Worm (Caenorhabditis elegans) whole organism, L4 larva: ENCODE measurements around the gene M04B2.6.

Experiments used
- F10B5.3 ChIP-seq: sonication (generic microtip); optimal IDR thresholded peaks from 2 replicates; lab custom pipeline; 2016; ENCODE audit warnings: mild to moderate bottlenecking, missing genetic modification characterization, missing compliant biosample characterization
- F26F4.8 ChIP-seq: fragments of 200-800 bp; sonication (Bioruptor generic); conservative IDR thresholded peaks from 2 replicates; pipeline ENCODE4 v1.3.6; 2022; ENCODE audit warnings: missing genetic modification characterization, missing compliant biosample characterization
- F37D6.2 ChIP-seq: sonication (generic microtip); optimal IDR thresholded peaks from 2 replicates; lab custom pipeline; 2016; ENCODE audit warnings: mild to moderate bottlenecking, missing genetic modification characterization, missing compliant biosample characterization
- Y105C5A.15 ChIP-seq: fragments of 200-800 bp; sonication (Bioruptor generic); IDR thresholded peaks from 2 replicates; pipeline ENCODE4 v1.3.6; 2022; ENCODE audit warnings: missing genetic modification characterization, missing compliant biosample characterization
- ZK337.2 ChIP-seq: fragments of 200-800 bp; sonication (Bioruptor generic); IDR thresholded peaks from 2 replicates; pipeline ENCODE4 v1.3.6; 2022; ENCODE audit warnings: missing genetic modification reagents, missing genetic modification characterization, missing compliant biosample characterization
- aha-1 ChIP-seq: fragments of 150-350 bp; peaks from one replicate; lab custom pipeline; 2014; ENCODE audit warnings: missing biosample characterization, missing genetic modification characterization
- aly-2 ChIP-seq: sonication (generic microtip); optimal IDR thresholded peaks from 2 replicates; lab custom pipeline; 2018; ENCODE audit warnings: missing biosample characterization, missing genetic modification characterization
- ama-1 ChIP-seq: fragments of 150-350 bp; optimal IDR thresholded peaks from 2 replicates; lab custom pipeline; 2014; ENCODE audit warnings: inconsistent platforms, mixed read lengths
- attf-4 ChIP-seq: sonication (generic microtip); optimal IDR thresholded peaks from 3 replicates; lab custom pipeline; 2017; ENCODE audit warnings: missing biosample characterization, missing genetic modification characterization
- ceh-82 ChIP-seq: sonication (generic microtip); optimal IDR thresholded peaks from 2 replicates; lab custom pipeline; 2017; ENCODE audit warnings: missing biosample characterization, missing genetic modification characterization
- cey-2 ChIP-seq: sonication (generic microtip); optimal IDR thresholded peaks from 3 replicates; lab custom pipeline; 2017; ENCODE audit warnings: missing genetic modification characterization, mild to moderate bottlenecking, missing compliant biosample characterization, antibody characterized with exemption, borderline replicate concordance; ENCODE audit not compliant: insufficient read depth
- daf-12 ChIP-seq: fragments of 150-350 bp; optimal IDR thresholded peaks from 2 replicates; lab custom pipeline; 2014; ENCODE audit warnings: missing biosample characterization, missing genetic modification reagents, missing genetic modification characterization
- daf-16 ChIP-seq, 3 experiments: sonication (generic microtip); optimal IDR thresholded peaks; 2 replicates each; lab custom pipeline; 2016 to 2017; ENCODE audit warnings: missing genetic modification characterization in 3 of 3, missing genetic modification reagents in 3 of 3, mild to moderate bottlenecking in 2 of 3, missing compliant biosample characterization in 2 of 3, missing biosample characterization in 1 of 3, moderate library complexity in 1 of 3
- daf-19 ChIP-seq: fragments of 200-800 bp; sonication (Bioruptor generic); conservative IDR thresholded peaks from 2 replicates; pipeline ENCODE4 v1.3.6; 2022; ENCODE audit warnings: missing genetic modification characterization, missing compliant biosample characterization
- daf-8 ChIP-seq: fragments of 200-800 bp; sonication (Bioruptor generic); IDR thresholded peaks from 2 replicates; pipeline ENCODE4 v1.3.6; 2022; ENCODE audit warnings: missing genetic modification characterization, missing compliant biosample characterization
- dmd-6 ChIP-seq: fragments of 200-800 bp; sonication (Bioruptor generic); IDR thresholded peaks from 2 replicates; pipeline ENCODE4 v1.3.6; 2022; ENCODE audit warnings: missing genetic modification reagents, missing genetic modification characterization, missing compliant biosample characterization
- dmd-8 ChIP-seq: fragments of 200-800 bp; sonication (Bioruptor generic); IDR thresholded peaks from 2 replicates; pipeline ENCODE4 v1.3.6; 2022; ENCODE audit warnings: missing genetic modification characterization, missing compliant biosample characterization
- dmd-9 ChIP-seq: fragments of 200-800 bp; sonication (Bioruptor generic); IDR thresholded peaks from 2 replicates; pipeline ENCODE4 v1.3.6; 2022; ENCODE audit warnings: missing genetic modification reagents, missing genetic modification characterization, missing compliant biosample characterization
- dve-1 ChIP-seq: sonication (generic microtip); optimal IDR thresholded peaks from 2 replicates; lab custom pipeline; 2017; ENCODE audit warnings: antibody characterized with exemption, mild to moderate bottlenecking, missing genetic modification characterization, missing compliant biosample characterization; ENCODE audit not compliant: insufficient read depth
- egl-43 ChIP-seq: fragments of 200-800 bp; sonication (Bioruptor generic); IDR thresholded peaks from 2 replicates; pipeline ENCODE4 v1.3.6; 2022; ENCODE audit warnings: missing genetic modification reagents, missing genetic modification characterization, missing compliant biosample characterization
- fkh-10 ChIP-seq: fragments of 150-350 bp; optimal IDR thresholded peaks from 2 replicates; lab custom pipeline; 2014; ENCODE audit warnings: missing biosample characterization, missing genetic modification reagents, missing genetic modification characterization
- fos-1 ChIP-seq: fragments of 150-350 bp; optimal IDR thresholded peaks from 2 replicates; lab custom pipeline; 2014; ENCODE audit warnings: missing biosample characterization, missing genetic modification characterization
- gei-8 ChIP-seq: fragments of 200-800 bp; sonication (Bioruptor generic); optimal IDR thresholded peaks from 2 replicates; lab custom pipeline; 2018; ENCODE audit warnings: mild to moderate bottlenecking, missing genetic modification characterization, missing compliant biosample characterization
- hif-1 ChIP-seq, 2 experiments: sonication (generic microtip); optimal IDR thresholded peaks; 2 replicates each; lab custom pipeline; 2016 to 2017; ENCODE audit warnings: missing compliant biosample characterization in 2 of 2, missing genetic modification characterization in 2 of 2, missing genetic modification reagents in 2 of 2, missing genotype in 2 of 2, mild to moderate bottlenecking in 1 of 2
- lin-1 ChIP-seq: fragments of 200-800 bp; sonication (Bioruptor generic); IDR thresholded peaks from 2 replicates; pipeline ENCODE4 v1.3.6; 2022; ENCODE audit warnings: missing genetic modification reagents, missing genetic modification characterization, missing compliant biosample characterization
- lin-13 ChIP-seq: fragments of 150-350 bp; optimal IDR thresholded peaks from 2 replicates; lab custom pipeline; 2014; ENCODE audit warnings: missing biosample characterization, missing genetic modification reagents, missing genetic modification characterization
- lin-15B ChIP-seq: fragments of 150-350 bp; sonication (generic microtip); optimal IDR thresholded peaks from 3 replicates; lab custom pipeline; 2014; ENCODE audit warnings: missing biosample characterization, missing genetic modification characterization
- lin-29 ChIP-seq: fragments of 200-800 bp; sonication (Bioruptor generic); IDR thresholded peaks from 2 replicates; pipeline ENCODE4 v1.3.6; 2022; ENCODE audit warnings: missing genetic modification reagents, missing genetic modification characterization, missing compliant biosample characterization
- lin-39 ChIP-seq: fragments of 150-350 bp; optimal IDR thresholded peaks from 2 replicates; lab custom pipeline; 2014; ENCODE audit warnings: missing biosample characterization, missing genetic modification reagents, missing genetic modification characterization
- lir-3 ChIP-seq: sonication (generic microtip); optimal IDR thresholded peaks from 2 replicates; lab custom pipeline; 2016; ENCODE audit warnings: mild to moderate bottlenecking, missing genetic modification characterization, missing compliant biosample characterization
- mdt-29 ChIP-seq: fragments of 200-800 bp; sonication (Bioruptor generic); IDR thresholded peaks from 2 replicates; pipeline ENCODE4 v1.3.6; 2022; ENCODE audit warnings: missing genetic modification reagents, missing genetic modification characterization, missing compliant biosample characterization
- nhr-10 ChIP-seq: fragments of 150-350 bp; optimal IDR thresholded peaks from 2 replicates; lab custom pipeline; 2014; ENCODE audit warnings: missing biosample characterization, missing genetic modification characterization
- nhr-11 ChIP-seq: fragments of 150-350 bp; optimal IDR thresholded peaks from 2 replicates; lab custom pipeline; 2014; ENCODE audit warnings: missing biosample characterization, missing genetic modification characterization
- nhr-28 ChIP-seq: fragments of 150-350 bp; optimal IDR thresholded peaks from 2 replicates; lab custom pipeline; 2014; ENCODE audit warnings: missing biosample characterization, missing genetic modification characterization
- nhr-42 ChIP-seq: fragments of 200-800 bp; sonication (Bioruptor generic); IDR thresholded peaks from 2 replicates; pipeline ENCODE4 v1.3.6; 2022; ENCODE audit warnings: missing genetic modification characterization, missing compliant biosample characterization
- nhr-48 ChIP-seq: sonication (generic microtip); optimal IDR thresholded peaks from 2 replicates; lab custom pipeline; 2016; ENCODE audit warnings: mild to moderate bottlenecking, missing genetic modification characterization, missing compliant biosample characterization
- nhr-6 ChIP-seq: fragments of 150-350 bp; optimal IDR thresholded peaks from 2 replicates; lab custom pipeline; 2014; ENCODE audit warnings: missing biosample characterization, missing genetic modification characterization
- nhr-77 ChIP-seq: fragments of 150-350 bp; optimal IDR thresholded peaks from 2 replicates; lab custom pipeline; 2014; ENCODE audit warnings: missing biosample characterization, missing genetic modification characterization
- pqm-1 ChIP-seq: sonication (generic microtip); optimal IDR thresholded peaks from 2 replicates; lab custom pipeline; 2017; ENCODE audit warnings: missing biosample characterization, missing genetic modification characterization
- sdz-12 ChIP-seq: fragments of 200-800 bp; sonication (Bioruptor generic); optimal IDR thresholded peaks from 2 replicates; lab custom pipeline; 2018; ENCODE audit warnings: mild to moderate bottlenecking, missing genetic modification characterization, missing compliant biosample characterization
- snpc-4 ChIP-seq: fragments of 150-350 bp; optimal IDR thresholded peaks from 2 replicates; lab custom pipeline; 2014; ENCODE audit warnings: missing biosample characterization, missing genetic modification characterization
- unc-62 ChIP-seq, 3 experiments: fragments of 150-350 bp in 1 of 3; sonication (generic microtip); optimal IDR thresholded peaks in 2 of 3; peaks in 1 of 3; 1 replicate in 1 of 3; 2 replicates in 2 of 3; lab custom pipeline; 2014 to 2017; ENCODE audit warnings: missing biosample characterization in 3 of 3, missing genetic modification characterization in 3 of 3, missing genetic modification reagents in 3 of 3, missing genotype in 1 of 3
- zfp-2 ChIP-seq: sonication (generic microtip); optimal IDR thresholded peaks from 2 replicates; lab custom pipeline; 2016; ENCODE audit warnings: mild to moderate bottlenecking, missing genetic modification characterization, missing compliant biosample characterization
- zfp-3 ChIP-seq: fragments of 200-800 bp; sonication (Bioruptor generic); conservative IDR thresholded peaks from 2 replicates; pipeline ENCODE4 v1.3.6; 2022; ENCODE audit warnings: missing genetic modification reagents, missing genetic modification characterization, missing compliant biosample characterization
- zip-11 ChIP-seq: fragments of 200-800 bp; sonication (Bioruptor generic); IDR thresholded peaks from 2 replicates; pipeline ENCODE4 v1.3.6; 2022; ENCODE audit warnings: missing genetic modification characterization, missing compliant biosample characterization
- zip-2 ChIP-seq: fragments of 150-350 bp; optimal IDR thresholded peaks from 2 replicates; lab custom pipeline; 2014; ENCODE audit warnings: missing biosample characterization, missing genetic modification characterization
- ztf-11 ChIP-seq: fragments of 150-350 bp; optimal IDR thresholded peaks from 2 replicates; lab custom pipeline; 2014; ENCODE audit warnings: missing biosample characterization, missing genetic modification characterization

M04B2.6 gene

DNA sequence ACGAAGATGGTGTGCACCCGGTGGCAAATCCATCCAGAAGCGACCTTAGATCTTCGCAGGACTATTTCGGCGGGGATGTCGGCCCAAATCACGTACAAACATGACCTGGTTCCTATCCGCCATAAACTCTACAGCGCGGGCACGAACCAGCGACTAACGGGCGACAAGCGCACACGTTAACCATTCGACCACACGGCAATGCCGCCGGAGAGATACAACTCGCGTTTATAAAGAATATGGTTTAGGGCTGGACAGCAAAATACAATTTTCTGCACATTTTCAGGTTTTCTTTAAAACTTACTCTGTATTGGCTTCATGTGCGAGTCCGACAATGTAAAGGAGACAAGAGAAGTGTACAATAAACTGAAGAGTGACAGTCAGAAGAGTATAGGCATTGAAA, 36.5 kb downstream of the M04B2.6 start (continued):
- peak; percentile 86 for TF ChIP-seq ZK337.2 (GFP tag; lab: Robert Waterston, UW)
- no peak for TF ChIP-seq nhr-77 (tag; lab: Kevin White, UChicago)
- TF ChIP-seq nhr-6 (tag; lab: Kevin White, UChicago) = peak; percentile 5
- peak; percentile 75 for TF ChIP-seq dmd-6
- TF ChIP-seq lin-29 (GFP tag; lab: Robert Waterston, UW) = peak; percentile 83
- peak; percentile 68 for TF ChIP-seq nhr-48 (tag; lab: Kevin White, UChicago)
- TF ChIP-seq ztf-11 (tag; lab: Kevin White, UChicago) = no peak
- peak; percentile 96 for TF ChIP-seq Y105C5A.15 (GFP tag; lab: Robert Waterston, UW)
- peak; percentile 95 for TF ChIP-seq aha-1
- peak; percentile 87 for TF ChIP-seq mdt-29
- peak; percentile 85 for TF ChIP-seq F10B5.3
- TF ChIP-seq nhr-11 (tag; lab: Kevin White, UChicago) = peak; percentile 34
- no peak for TF ChIP-seq attf-4
- TF ChIP-seq pqm-1 = peak; percentile 6
- TF ChIP-seq F26F4.8 (GFP tag; lab: Robert Waterston, UW) = peak; percentile 98
- no peak for TF ChIP-seq lin-15B (tag; lab: Kevin White, UChicago)
- peak; percentile 99 for TF ChIP-seq dmd-8 (GFP tag; lab: Robert Waterston, UW)
- TF ChIP-seq cey-2 (tag; lab: Kevin White, UChicago) = no peak
- TF ChIP-seq egl-43 (GFP tag; lab: Robert Waterston, UW) = peak; percentile 99

ce11 chrIV:11472023-11472422, 38.5 kb downstream of the M04B2.6 start:
- no peak for TF ChIP-seq dmd-9
- TF ChIP-seq unc-62 (GFP tag; optimal IDR thresholded peaks at IDR 0.05 in 1 of 2; lab: Kevin White, UChicago) = peak in 1 of 2 experiments; percentile 87
- no peak for TF ChIP-seq unc-62 (tag; optimal IDR thresholded peaks at IDR 0.05; lab: Kevin White, UChicago)

DNA sequence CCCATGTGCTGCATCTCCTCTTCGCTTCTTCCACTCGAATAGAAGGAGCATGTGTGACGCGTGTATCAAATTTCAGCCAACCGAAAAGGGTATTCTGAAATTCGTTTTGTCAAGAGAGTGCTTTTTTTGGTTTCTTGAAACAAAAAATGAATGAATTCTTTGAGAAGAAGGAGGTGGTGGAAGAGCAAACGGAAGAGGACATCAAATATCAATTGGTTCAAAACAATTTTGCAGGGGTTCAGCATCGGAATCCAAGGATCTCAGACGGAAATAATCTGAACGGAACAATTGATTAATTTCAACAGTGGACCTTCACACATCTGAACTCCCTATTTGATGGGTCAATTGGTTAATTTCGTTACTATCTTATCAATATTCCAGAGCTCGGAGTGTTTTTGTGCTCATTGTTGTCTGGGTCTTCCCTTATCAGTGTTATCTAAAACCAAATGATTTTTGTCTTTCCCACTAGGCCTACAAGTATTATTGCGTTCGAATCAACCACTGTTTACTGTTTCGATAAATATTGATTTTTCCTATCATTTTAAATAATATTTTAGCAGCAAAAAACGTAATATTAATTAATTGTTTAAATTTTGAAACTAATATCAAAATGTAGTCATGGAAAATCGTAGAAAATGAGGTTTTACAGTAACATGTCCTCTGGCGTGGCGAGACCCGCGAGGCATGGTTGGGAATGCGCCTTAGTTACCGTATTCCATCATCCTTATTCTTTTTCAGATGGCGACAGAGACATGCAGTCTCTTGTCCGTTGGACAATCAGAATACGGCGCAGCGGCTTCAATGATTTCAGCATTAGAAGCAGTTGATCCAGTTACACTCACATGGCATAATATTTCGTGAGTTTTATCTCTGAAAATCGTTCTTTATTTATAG, 40.6 kb downstream of the M04B2.6 start, which contains the start of the genes C10C6.13 and wht-2:
Gene C10C6.13 (minus strand): TSS at position 51 of the 894 bp plus-strand sequence.
Gene wht-2 (plus strand): TSS at position 739 of the 894 bp plus-strand sequence.
- TF ChIP-seq fkh-10 (GFP tag; lab: Kevin White, UChicago) (no peak), snpc-4 (tag; lab: Kevin White, UChicago) (no peak), zfp-3 (GFP tag; lab: Robert Waterston, UW) (no peak), daf-19 (GFP tag; lab: Robert Waterston, UW) (no peak), aha-1 (peak; percentile 58), pqm-1 (peak; percentile 82), lin-39 (no peak), aly-2 (tag; lab: Kevin White, UChicago) (no peak), daf-16 (GFP tag; optimal IDR thresholded peaks at IDR 0.05; lab: Kevin White, UChicago) (no peak), daf-16 (tag; optimal IDR thresholded peaks at IDR 0.05; lab: Kevin White, UChicago) (peak; percentile 95), lir-3 (no peak), ZK337.2 (GFP tag; lab: Robert Waterston, UW) (no peak), nhr-42 (GFP tag; lab: Robert Waterston, UW) (no peak), dve-1 (tag; lab: Kevin White, UChicago) (peak; percentile 72), gei-8 (GFP tag; lab: Kevin White, UChicago) (no peak), zip-2 (no peak), nhr-28 (tag; lab: Kevin White, UChicago) (peak; percentile 81), lin-13 (GFP tag; lab: Kevin White, UChicago) (no peak), daf-12 (no peak), nhr-10 (tag; lab: Kevin White, UChicago) (no peak), hif-1 (tag; optimal IDR thresholded peaks at IDR 0.05; lab: Kevin White, UChicago) (no peak), dmd-6 (no peak), daf-8 (GFP tag; lab: Robert Waterston, UW) (no peak), zip-11 (GFP tag; lab: Robert Waterston, UW) (no peak), ztf-11 (tag; lab: Kevin White, UChicago) (no peak), F37D6.2 (tag; lab: Kevin White, UChicago) (no peak), fos-1 (tag; lab: Kevin White, UChicago) (no peak), zfp-2 (tag; lab: Kevin White, UChicago) (no peak), ceh-82 (no peak), lin-1 (GFP tag; lab: Robert Waterston, UW) (no peak), ama-1 (lab: Kevin White, UChicago) (no peak), sdz-12 (GFP tag; lab: Kevin White, UChicago) (no peak)
